Worm (Caenorhabditis elegans) whole organism, L3 larva: ENCODE results near the gene T19H5.7.

Source experiments
- R02D3.7 ChIP-seq: fragments of 150-350 bp; optimal IDR thresholded peaks from 2 replicates; lab custom pipeline; 2014; ENCODE audit warnings: missing biosample characterization, missing genetic modification characterization
- aly-2 ChIP-seq: fragments of 150-350 bp; optimal IDR thresholded peaks from 2 replicates; lab custom pipeline; 2014; ENCODE audit warnings: missing biosample characterization, missing genetic modification characterization
- ama-1 ChIP-seq: fragments of 150-350 bp; optimal IDR thresholded peaks from 2 replicates; lab custom pipeline; 2018
- ceh-28 ChIP-seq: fragments of 150-350 bp; optimal IDR thresholded peaks from 2 replicates; lab custom pipeline; 2014; ENCODE audit warnings: missing biosample characterization, missing genetic modification reagents, missing genetic modification characterization
- egl-27 ChIP-seq: sonication (generic microtip); optimal IDR thresholded peaks from 4 replicates; lab custom pipeline; 2017; ENCODE audit warnings: missing biosample characterization, missing genetic modification reagents, missing genetic modification characterization
- elt-3 ChIP-seq, 3 experiments: fragments of 150-350 bp in 1 of 3; sonication (generic microtip) in 2 of 3; optimal IDR thresholded peaks; 2 replicates in 2 of 3; 4 replicates in 1 of 3; lab custom pipeline; 2014 to 2017; ENCODE audit warnings: missing biosample characterization in 3 of 3, missing genetic modification characterization in 3 of 3
- fkh-10 ChIP-seq: sonication (generic microtip); optimal IDR thresholded peaks from 2 replicates; lab custom pipeline; 2017; ENCODE audit warnings: missing biosample characterization, missing genetic modification reagents, missing genetic modification characterization
- jun-1 ChIP-seq: fragments of 150-350 bp; optimal IDR thresholded peaks from 2 replicates; lab custom pipeline; 2014; ENCODE audit warnings: missing biosample characterization, missing genetic modification reagents, missing genetic modification characterization
- nhr-12 ChIP-seq: fragments of 150-350 bp; optimal IDR thresholded peaks from 2 replicates; lab custom pipeline; 2014; ENCODE audit warnings: missing biosample characterization, missing genetic modification characterization
- nhr-77 ChIP-seq: fragments of 150-350 bp; optimal IDR thresholded peaks from 2 replicates; lab custom pipeline; 2014; ENCODE audit warnings: missing biosample characterization, missing genetic modification characterization
- unc-62 ChIP-seq: fragments of 150-350 bp; sonication (generic microtip); optimal IDR thresholded peaks from 4 replicates; lab custom pipeline; 2014; ENCODE audit warnings: missing biosample characterization, missing genetic modification reagents, missing genetic modification characterization
- ztf-11 ChIP-seq: fragments of 150-350 bp; optimal IDR thresholded peaks from 2 replicates; lab custom pipeline; 2014; ENCODE audit warnings: missing biosample characterization, missing genetic modification characterization

DNA sequence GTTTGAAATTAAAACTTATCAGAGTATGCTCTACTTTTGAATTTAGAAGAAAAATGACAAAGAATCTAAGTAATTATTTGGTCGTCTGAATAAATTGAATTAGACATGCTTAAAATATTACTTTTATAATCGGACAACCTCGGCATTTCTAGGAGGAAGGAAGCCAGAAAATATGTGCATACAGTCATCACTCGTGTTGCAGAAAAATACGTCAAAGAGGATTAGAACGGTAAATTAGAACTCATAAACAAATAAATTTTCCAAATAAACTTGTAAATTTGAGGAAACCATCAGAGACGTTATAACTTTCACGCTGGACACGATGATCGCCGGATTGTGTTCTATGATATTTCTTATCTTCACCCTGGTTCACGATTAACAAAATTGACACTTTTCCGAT lies 25.6 kb downstream of the T19H5.7 start, which contains the start of gene chil-19:
- no peak for TF ChIP-seq R02D3.7 (tag; lab: Kevin White, UChicago)
- no peak for TF ChIP-seq egl-27
- no peak for TF ChIP-seq ceh-28
- TF ChIP-seq jun-1, result no peak
- no peak for TF ChIP-seq nhr-77 (tag; lab: Kevin White, UChicago)
- no peak for TF ChIP-seq unc-62 (GFP tag; lab: Kevin White, UChicago)
- TF ChIP-seq ztf-11 (tag; lab: Kevin White, UChicago), result no peak
- no peak for TF ChIP-seq ama-1
- TF ChIP-seq fkh-10 (GFP tag; lab: Kevin White, UChicago), result no peak
- TF ChIP-seq nhr-12 (tag; lab: Kevin White, UChicago), result no peak
- no peak for TF ChIP-seq aly-2 (tag; lab: Kevin White, UChicago)
- no peak for TF ChIP-seq elt-3 (tag; optimal IDR thresholded peaks at IDR 0.05; lab: Kevin White, UChicago)
